Fruit fly (Drosophila melanogaster) whole organism, embryonic: ENCODE results near the gene CG14174.

Experiments used
- Ada2b ChIP-seq: fragments of 200-800 bp; sonication (Bioruptor generic); IDR thresholded peaks from 2 replicates; pipeline ENCODE4 v1.3.6; 2022; ENCODE audit warnings: missing biosample characterization, missing genetic modification characterization
- Adf1 ChIP-seq: fragments of 200-800 bp; sonication (Bioruptor generic); IDR thresholded peaks from 2 replicates; pipeline ENCODE4 v1.3.6; 2022; ENCODE audit warnings: missing biosample characterization, missing genetic modification characterization
- Atf3 ChIP-seq: fragments of 200-800 bp; sonication (Bioruptor generic); optimal IDR thresholded peaks from 3 replicates; lab custom pipeline; 2016; ENCODE audit warnings: missing biosample characterization, missing genetic modification characterization
- B-H2 ChIP-seq: fragments of 200-800 bp; sonication (Bioruptor generic); optimal IDR thresholded peaks from 2 replicates; lab custom pipeline; 2018; ENCODE audit warnings: missing biosample characterization, mild to moderate bottlenecking, missing genetic modification characterization
- Bteb2 ChIP-seq: fragments of 200-800 bp; sonication (Bioruptor generic); optimal IDR thresholded peaks from 2 replicates; lab custom pipeline; 2016; ENCODE audit warnings: missing biosample characterization, missing genetic modification characterization
- CG10209 ChIP-seq: fragments of 200-800 bp; sonication (Bioruptor generic); optimal IDR thresholded peaks from 3 replicates; lab custom pipeline; 2017; ENCODE audit warnings: missing biosample characterization, mild to moderate bottlenecking, missing genetic modification characterization, missing genetic modification reagents
- CG12769 ChIP-seq: fragments of 200-800 bp; sonication (Bioruptor generic); optimal IDR thresholded peaks from 2 replicates; lab custom pipeline; 2019; ENCODE audit warnings: missing biosample characterization, mild to moderate bottlenecking, missing genetic modification characterization, moderate library complexity
- CG13123 ChIP-seq: fragments of 200-800 bp; sonication (Bioruptor generic); optimal IDR thresholded peaks from 2 replicates; lab custom pipeline; 2016; ENCODE audit warnings: missing biosample characterization, missing genetic modification characterization
- CG13624 ChIP-seq: fragments of 200-800 bp; sonication (Bioruptor generic); optimal IDR thresholded peaks from 2 replicates; lab custom pipeline; 2016; ENCODE audit warnings: missing biosample characterization, missing genetic modification characterization
- CG18599 ChIP-seq: fragments of 200-800 bp; sonication (Bioruptor generic); optimal IDR thresholded peaks from 3 replicates; lab custom pipeline; 2017; ENCODE audit warnings: missing biosample characterization, missing genetic modification characterization, mild to moderate bottlenecking, moderate library complexity, missing genetic modification reagents
- CG2120 ChIP-seq: fragments of 200-800 bp; sonication (Bioruptor generic); optimal IDR thresholded peaks from 3 replicates; lab custom pipeline; 2016; ENCODE audit warnings: missing biosample characterization, missing genetic modification characterization
- CG31441 ChIP-seq: fragments of 200-800 bp; sonication (Bioruptor generic); IDR thresholded peaks from 2 replicates; pipeline ENCODE4 v1.3.6; 2022; ENCODE audit warnings: missing biosample characterization, missing genetic modification characterization
- CG3281 ChIP-seq: fragments of 200-800 bp; sonication (Bioruptor generic); optimal IDR thresholded peaks from 3 replicates; lab custom pipeline; 2017; ENCODE audit warnings: missing biosample characterization, mild to moderate bottlenecking, missing genetic modification characterization
- CG3995 ChIP-seq: fragments of 200-800 bp; sonication (Bioruptor generic); optimal IDR thresholded peaks from 3 replicates; lab custom pipeline; 2016; ENCODE audit warnings: missing biosample characterization, missing genetic modification characterization
- CG4617 ChIP-seq: fragments of 200-800 bp; sonication (Bioruptor generic); optimal IDR thresholded peaks from 3 replicates; lab custom pipeline; 2016; ENCODE audit warnings: missing biosample characterization, missing genetic modification characterization, borderline replicate concordance
- CG6175 ChIP-seq: fragments of 200-800 bp; sonication (Bioruptor generic); IDR thresholded peaks from 3 replicates; pipeline ENCODE4 v1.3.6; 2022; ENCODE audit warnings: missing biosample characterization, missing genetic modification characterization
- CG6689 ChIP-seq: fragments of 200-800 bp; sonication (Bioruptor generic); IDR thresholded peaks from 2 replicates; pipeline ENCODE4 v1.3.6; 2022; ENCODE audit warnings: missing biosample characterization, missing genetic modification characterization
- CG7786 ChIP-seq: fragments of 200-800 bp; sonication (Bioruptor generic); optimal IDR thresholded peaks from 2 replicates; lab custom pipeline; 2016; ENCODE audit warnings: missing biosample characterization, missing genetic modification characterization
- CG7839 ChIP-seq: fragments of 200-800 bp; sonication (Bioruptor generic); optimal IDR thresholded peaks from 3 replicates; lab custom pipeline; 2018; ENCODE audit warnings: missing biosample characterization, mild to moderate bottlenecking, missing genetic modification characterization, moderate library complexity
- CG7987 ChIP-seq: fragments of 200-800 bp; sonication (Bioruptor generic); optimal IDR thresholded peaks from 2 replicates; lab custom pipeline; 2018; ENCODE audit warnings: missing biosample characterization, mild to moderate bottlenecking, missing genetic modification characterization, moderate library complexity
- CoRest ChIP-seq: fragments of 200-800 bp; sonication (Bioruptor generic); optimal IDR thresholded peaks from 3 replicates; lab custom pipeline; 2018; ENCODE audit warnings: missing biosample characterization, mild to moderate bottlenecking, missing genetic modification characterization, moderate library complexity
- CrebB ChIP-seq: fragments of 200-800 bp; sonication (Bioruptor generic); optimal IDR thresholded peaks from 3 replicates; lab custom pipeline; 2018; ENCODE audit warnings: missing biosample characterization, mild to moderate bottlenecking, missing genetic modification characterization
- D19B ChIP-seq: fragments of 200-800 bp; sonication (Bioruptor generic); optimal IDR thresholded peaks from 2 replicates; lab custom pipeline; 2017; ENCODE audit warnings: missing biosample characterization, mild to moderate bottlenecking, missing genetic modification characterization
- Fer2 ChIP-seq: fragments of 200-800 bp; sonication (Bioruptor generic); optimal IDR thresholded peaks from 2 replicates; lab custom pipeline; 2018; ENCODE audit warnings: missing biosample characterization, mild to moderate bottlenecking, missing genetic modification characterization, moderate library complexity
- HLH4C ChIP-seq: fragments of 200-800 bp; sonication (Bioruptor generic); IDR thresholded peaks from 3 replicates; pipeline ENCODE4 v1.3.6; 2022; ENCODE audit warnings: missing biosample characterization, missing genetic modification characterization; ENCODE audit not compliant: partially characterized antibody
- Hmr ChIP-seq: fragments of 200-800 bp; sonication (Bioruptor generic); optimal IDR thresholded peaks from 3 replicates; lab custom pipeline; 2017; ENCODE audit warnings: mild to moderate bottlenecking, missing biosample characterization, missing genetic modification reagents, missing genetic modification characterization
- Hr51 ChIP-seq, 2 experiments: fragments of 200-800 bp; sonication (Bioruptor generic); optimal IDR thresholded peaks; 2 replicates in 1 of 2; 3 replicates in 1 of 2; lab custom pipeline; 2016 to 2018; ENCODE audit warnings: missing biosample characterization in 2 of 2, missing genetic modification characterization in 2 of 2, mild to moderate bottlenecking in 1 of 2, moderate library complexity in 1 of 2
- MBD-R2 ChIP-seq: fragments of 200-800 bp; sonication (Bioruptor generic); IDR thresholded peaks from 2 replicates; pipeline ENCODE4 v1.3.6; 2022; ENCODE audit warnings: missing biosample characterization, missing genetic modification characterization
- PHDP ChIP-seq: fragments of 200-800 bp; sonication (Bioruptor generic); optimal IDR thresholded peaks from 3 replicates; lab custom pipeline; 2018; ENCODE audit warnings: missing biosample characterization, mild to moderate bottlenecking, missing genetic modification characterization, moderate library complexity
- Pdp1 ChIP-seq, 2 experiments: fragments of 200-800 bp; sonication (Bioruptor generic); optimal IDR thresholded peaks; 3 replicates each; lab custom pipeline; 2016; ENCODE audit warnings: missing biosample characterization in 2 of 2, missing genetic modification characterization in 2 of 2, mild to moderate bottlenecking in 1 of 2, moderate library complexity in 1 of 2
- Scr ChIP-seq: fragments of 200-800 bp; sonication (Bioruptor generic); IDR thresholded peaks from 2 replicates; pipeline ENCODE4 v1.3.6; 2022; ENCODE audit warnings: missing biosample characterization, missing genetic modification characterization; ENCODE audit not compliant: partially characterized antibody
- ara ChIP-seq: fragments of 200-800 bp; sonication (Bioruptor generic); IDR thresholded peaks from 2 replicates; pipeline ENCODE4 v1.3.6; 2022; ENCODE audit warnings: missing biosample characterization, missing genetic modification characterization
- crp ChIP-seq, 2 experiments: fragments of 200-800 bp; sonication (Bioruptor generic); optimal IDR thresholded peaks; 2 replicates in 1 of 2; 3 replicates in 1 of 2; lab custom pipeline; 2017; ENCODE audit warnings: missing biosample characterization in 2 of 2, missing genetic modification characterization in 2 of 2, mild to moderate bottlenecking in 1 of 2, moderate library complexity in 1 of 2
- dysf ChIP-seq: fragments of 200-800 bp; sonication (Bioruptor generic); IDR thresholded peaks from 3 replicates; pipeline ENCODE4 v1.3.6; 2022; ENCODE audit warnings: missing biosample characterization, missing genetic modification characterization
- ems ChIP-seq: fragments of 200-800 bp; sonication (Bioruptor generic); optimal IDR thresholded peaks from 3 replicates; lab custom pipeline; 2016; ENCODE audit warnings: missing biosample characterization, missing genetic modification characterization
- fd3F ChIP-seq: fragments of 200-800 bp; sonication (Bioruptor generic); optimal IDR thresholded peaks from 2 replicates; lab custom pipeline; 2018; ENCODE audit warnings: missing biosample characterization, mild to moderate bottlenecking, missing genetic modification characterization, moderate library complexity
- gce ChIP-seq: fragments of 200-800 bp; sonication (Bioruptor generic); IDR thresholded peaks from 3 replicates; pipeline ENCODE4 v1.3.6; 2022; ENCODE audit warnings: missing biosample characterization, missing genetic modification characterization
- ham ChIP-seq: fragments of 200-800 bp; sonication (Bioruptor generic); IDR thresholded peaks from 2 replicates; pipeline ENCODE4 v1.3.6; 2022; ENCODE audit warnings: missing biosample characterization, missing genetic modification characterization
- ind ChIP-seq: fragments of 200-800 bp; sonication (Bioruptor generic); optimal IDR thresholded peaks from 3 replicates; lab custom pipeline; 2016; ENCODE audit warnings: missing biosample characterization, missing genetic modification characterization
- jing ChIP-seq: fragments of 200-800 bp; sonication (Bioruptor generic); optimal IDR thresholded peaks from 2 replicates; lab custom pipeline; 2018; ENCODE audit warnings: missing biosample characterization, mild to moderate bottlenecking, missing genetic modification characterization
- oc ChIP-seq: fragments of 200-800 bp; sonication (Bioruptor generic); optimal IDR thresholded peaks from 2 replicates; lab custom pipeline; 2018; ENCODE audit warnings: missing biosample characterization, mild to moderate bottlenecking, missing genetic modification characterization, moderate library complexity
- pb ChIP-seq: fragments of 200-800 bp; sonication (Bioruptor generic); optimal IDR thresholded peaks from 3 replicates; lab custom pipeline; 2016; ENCODE audit warnings: missing biosample characterization, missing genetic modification characterization
- pho ChIP-seq: fragments of 200-800 bp; sonication (Bioruptor generic); optimal IDR thresholded peaks from 2 replicates; lab custom pipeline; 2016; ENCODE audit warnings: missing biosample characterization, missing genetic modification characterization
- pzg ChIP-seq: fragments of 200-800 bp; sonication (Bioruptor generic); optimal IDR thresholded peaks from 3 replicates; lab custom pipeline; 2018; ENCODE audit warnings: missing biosample characterization, mild to moderate bottlenecking, missing genetic modification characterization, moderate library complexity
- scrt ChIP-seq: fragments of 200-800 bp; sonication (Bioruptor generic); optimal IDR thresholded peaks from 2 replicates; lab custom pipeline; 2018; ENCODE audit warnings: missing biosample characterization, mild to moderate bottlenecking, missing genetic modification characterization, moderate library complexity
- seq ChIP-seq: fragments of 200-800 bp; sonication (Bioruptor generic); IDR thresholded peaks from 2 replicates; pipeline ENCODE4 v1.3.6; 2022; ENCODE audit warnings: missing biosample characterization, missing genetic modification characterization
- slbo ChIP-seq: fragments of 200-800 bp; sonication (Bioruptor generic); IDR thresholded peaks from 2 replicates; pipeline ENCODE4 v1.3.6; 2022; ENCODE audit warnings: missing biosample characterization, missing genetic modification characterization
- sr ChIP-seq: fragments of 200-800 bp; sonication (Bioruptor generic); IDR thresholded peaks from 3 replicates; pipeline ENCODE4 v1.3.6; 2022; ENCODE audit warnings: missing biosample characterization, missing genetic modification characterization
- wor ChIP-seq: fragments of 200-800 bp; sonication (Bioruptor generic); IDR thresholded peaks from 2 replicates; pipeline ENCODE4 v1.3.6; 2022; ENCODE audit warnings: missing biosample characterization, missing genetic modification characterization

CG14174 gene

DNA sequence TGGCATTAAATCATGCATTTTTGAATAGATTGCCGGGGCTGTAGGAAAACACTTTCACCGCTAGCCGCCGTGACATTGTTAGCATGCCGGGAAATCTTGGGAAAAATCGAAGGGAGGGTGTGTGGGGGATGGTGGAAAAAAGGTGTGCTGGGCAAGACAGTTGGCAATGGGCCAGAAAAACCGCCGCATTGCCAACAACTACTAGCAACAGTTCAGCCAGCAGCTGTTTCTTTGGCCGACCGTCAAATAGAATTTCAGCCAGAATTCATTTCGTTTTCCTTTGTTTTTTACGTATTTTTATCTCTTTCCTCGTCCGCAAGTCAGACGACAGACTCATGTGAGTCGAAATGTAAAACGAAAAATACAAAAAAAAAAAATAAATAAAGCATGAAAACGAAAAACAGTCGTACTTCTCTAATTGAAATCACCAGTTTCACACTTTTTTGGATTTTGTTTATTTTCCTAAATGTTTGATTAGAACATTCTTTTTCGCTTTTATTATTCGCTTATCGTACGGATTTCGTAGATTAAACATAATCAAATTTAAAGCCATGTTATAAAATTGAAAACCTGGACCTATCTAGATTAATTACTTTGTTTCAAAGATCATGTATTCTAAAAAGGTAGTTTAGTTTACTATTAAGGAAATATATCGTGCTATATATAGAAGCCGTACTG is 28.2 kb upstream of the CG14174 start (continued):
- 0 out of 2 replicates have a peak, but pooled peaks have one; percentile 6 for TF ChIP-seq Adf1 (GFP tag; lab: Robert Waterston, UW)
- TF ChIP-seq Ada2b (GFP tag; lab: Robert Waterston, UW), result 0 out of 2 replicates have a peak, but pooled peaks have one; percentile 26
- TF ChIP-seq fd3F, result peak; percentile 45
- peak; percentile 39 for TF ChIP-seq Bteb2
- peak; percentile 56 for TF ChIP-seq scrt (GFP tag; lab: Kevin White, UChicago)
- no peak for TF ChIP-seq jing (GFP tag; lab: Kevin White, UChicago)
- peak; percentile 28 for TF ChIP-seq CG7786 (GFP tag; lab: Kevin White, UChicago)
- TF ChIP-seq CG3281 (GFP tag; lab: Kevin White, UChicago), result peak; percentile 70
- TF ChIP-seq slbo (GFP tag; lab: Robert Waterston, UW), result peak; percentile 35
- no peak for TF ChIP-seq wor (GFP tag; lab: Robert Waterston, UW)
- TF ChIP-seq CG18599 (GFP tag; lab: Kevin White, UChicago), result peak; percentile 73
- no peak for TF ChIP-seq Scr (GFP tag; lab: Robert Waterston, UW)
- TF ChIP-seq CG12769 (tag; lab: Kevin White, UChicago), result peak; percentile 87
- TF ChIP-seq pb (GFP tag; lab: Kevin White, UChicago), result no peak
- peak; percentile 40; the same call in 2 of the 3 replicates for TF ChIP-seq dysf (GFP tag; lab: Robert Waterston, UW)
- TF ChIP-seq pho (GFP tag; lab: Kevin White, UChicago), result peak; percentile 75
- peak; percentile 51 for TF ChIP-seq Hmr (GFP tag; lab: Kevin White, UChicago)
- no peak for TF ChIP-seq crp (GFP tag; optimal IDR thresholded peaks at IDR 0.05; lab: Kevin White, UChicago)
- peak in 1 of 2 experiments; percentile 15 for TF ChIP-seq Pdp1 (GFP tag; optimal IDR thresholded peaks at IDR 0.05; lab: Kevin White, UChicago)
- TF ChIP-seq CG6689 (GFP tag; lab: Robert Waterston, UW), result peak; percentile 13; the same call in 1 of the 2 replicates
- TF ChIP-seq gce (GFP tag; lab: Robert Waterston, UW), result no peak
- TF ChIP-seq ham (GFP tag; lab: Robert Waterston, UW), result no peak
- 0 out of 2 replicates have a peak, but pooled peaks have one; percentile 8 for TF ChIP-seq MBD-R2
- no peak for TF ChIP-seq oc (tag; lab: Kevin White, UChicago)
- no peak for TF ChIP-seq CG13123 (GFP tag; lab: Kevin White, UChicago)
- peak; percentile 38 for TF ChIP-seq Fer2
- TF ChIP-seq CG10209 (GFP tag; lab: Kevin White, UChicago), result peak; percentile 46
- peak; percentile 87 for TF ChIP-seq CG2120 (GFP tag; lab: Kevin White, UChicago)
- peak; percentile 18 for TF ChIP-seq ind (GFP tag; lab: Kevin White, UChicago)
- TF ChIP-seq sr (GFP tag; lab: Robert Waterston, UW), result no peak
- TF ChIP-seq PHDP (tag; lab: Kevin White, UChicago), result peak; percentile 65
- no peak for TF ChIP-seq CG7987
- peak; percentile 49 for TF ChIP-seq CG13624 (GFP tag; lab: Kevin White, UChicago)
- peak; percentile 64 for TF ChIP-seq CG7839 (tag; lab: Kevin White, UChicago)
- no peak for TF ChIP-seq ara (GFP tag; lab: Robert Waterston, UW)
- peak in 1 of 2 experiments; percentile 59 for TF ChIP-seq Hr51 (GFP tag; optimal IDR thresholded peaks at IDR 0.05; lab: Kevin White, UChicago)
- no peak for TF ChIP-seq B-H2 (GFP tag; lab: Kevin White, UChicago)
- no peak for TF ChIP-seq ems
- no peak for TF ChIP-seq CG6175 (GFP tag; lab: Robert Waterston, UW)
- TF ChIP-seq CG31441, result 0 out of 2 replicates have a peak, but pooled peaks have one; percentile 9
- no peak for TF ChIP-seq CG4617
- no peak for TF ChIP-seq pzg (GFP tag; lab: Kevin White, UChicago)
- TF ChIP-seq CrebB, result no peak
- no peak for TF ChIP-seq HLH4C
- no peak for TF ChIP-seq seq (GFP tag; lab: Robert Waterston, UW)
- TF ChIP-seq Atf3 (GFP tag; lab: Kevin White, UChicago), result no peak
- peak; percentile 58 for TF ChIP-seq CoRest (tag; lab: Kevin White, UChicago)
- TF ChIP-seq CG3995, result peak; percentile 6
- TF ChIP-seq D19B (GFP tag; lab: Kevin White, UChicago), result peak; percentile 39
